Fruit fly (Drosophila melanogaster) S2 (cell line): ENCODE data around the gene CG45045.

Experiments used
- CG8478 ChIP-seq: fragments of >200 bp; optimal IDR thresholded peaks from 2 replicates; lab custom pipeline; 2018
- CTCF ChIP-seq, 2 experiments: fragments of >200 bp; optimal IDR thresholded peaks; 2 replicates each; lab custom pipeline; 2018

DNA sequence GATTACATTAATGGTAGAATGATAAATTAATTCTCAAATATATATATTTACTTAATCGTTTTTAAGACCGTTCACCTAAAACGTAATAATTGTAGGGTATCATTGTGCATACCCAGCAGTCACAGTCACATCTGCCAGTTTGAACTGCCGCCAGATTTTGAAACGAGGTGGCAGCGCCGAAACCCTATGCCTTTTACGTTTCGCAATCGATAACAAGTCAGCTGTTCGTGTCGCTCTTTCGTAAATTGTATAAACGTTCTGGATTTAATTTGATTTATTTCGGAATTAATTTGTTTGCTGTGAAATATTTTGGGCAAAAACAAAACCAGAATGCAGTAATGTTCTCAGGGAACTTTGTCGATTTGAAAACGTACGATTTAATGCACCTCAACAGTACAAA is 19.9 kb upstream of the CG45045 start, which contains the start of gene CG14322:
- TF ChIP-seq CG8478 (no peak), CTCF (optimal IDR thresholded peaks at IDR 0.05; lab: Kevin White, UChicago) (no peak)
